Fruit fly (Drosophila melanogaster) whole organism, embryonic: ENCODE measurements around the gene CG7557.

Source experiments
- CG10147 ChIP-seq: fragments of 200-800 bp; sonication (Bioruptor generic); optimal IDR thresholded peaks from 2 replicates; lab custom pipeline; 2019; ENCODE audit warnings: missing biosample characterization, mild to moderate bottlenecking, missing genetic modification characterization, moderate library complexity
- CG10431 ChIP-seq: fragments of 200-800 bp; sonication (Bioruptor generic); optimal IDR thresholded peaks from 3 replicates; lab custom pipeline; 2018; ENCODE audit warnings: missing biosample characterization, mild to moderate bottlenecking, missing genetic modification characterization
- CG10979 ChIP-seq: fragments of 200-800 bp; sonication (Bioruptor generic); optimal IDR thresholded peaks from 2 replicates; lab custom pipeline; 2018; ENCODE audit warnings: missing biosample characterization, mild to moderate bottlenecking, missing genetic modification characterization, moderate library complexity
- CG12219 ChIP-seq: fragments of 200-800 bp; sonication (Bioruptor generic); optimal IDR thresholded peaks from 3 replicates; lab custom pipeline; 2018; ENCODE audit warnings: missing biosample characterization, mild to moderate bottlenecking, missing genetic modification characterization
- CG13123 ChIP-seq: fragments of 200-800 bp; sonication (Bioruptor generic); optimal IDR thresholded peaks from 2 replicates; lab custom pipeline; 2016; ENCODE audit warnings: missing biosample characterization, missing genetic modification characterization
- CG13296 ChIP-seq: fragments of 200-800 bp; sonication (Bioruptor generic); optimal IDR thresholded peaks from 3 replicates; lab custom pipeline; 2018; ENCODE audit warnings: missing biosample characterization, mild to moderate bottlenecking, missing genetic modification characterization
- CG15696 ChIP-seq: fragments of 200-800 bp; sonication (Bioruptor generic); optimal IDR thresholded peaks from 2 replicates; lab custom pipeline; 2019; ENCODE audit warnings: missing biosample characterization, mild to moderate bottlenecking, missing genetic modification characterization, moderate library complexity
- CG17361 ChIP-seq: fragments of 200-800 bp; sonication (Bioruptor generic); IDR thresholded peaks from 3 replicates; pipeline ENCODE4 v1.3.6; 2022; ENCODE audit warnings: missing biosample characterization, missing genetic modification characterization
- CG17829 ChIP-seq: fragments of 200-800 bp; optimal IDR thresholded peaks from 2 replicates; lab custom pipeline; 2019; ENCODE audit warnings: missing biosample characterization, mild to moderate bottlenecking, missing genetic modification characterization, moderate library complexity
- CG18476 ChIP-seq: fragments of 200-800 bp; sonication (Bioruptor generic); optimal IDR thresholded peaks from 2 replicates; lab custom pipeline; 2016; ENCODE audit warnings: missing biosample characterization, mild to moderate bottlenecking, missing genetic modification characterization
- CG18599 ChIP-seq: fragments of 200-800 bp; sonication (Bioruptor generic); optimal IDR thresholded peaks from 3 replicates; lab custom pipeline; 2017; ENCODE audit warnings: missing biosample characterization, missing genetic modification characterization, mild to moderate bottlenecking, moderate library complexity, missing genetic modification reagents
- CG18619 ChIP-seq: fragments of 200-800 bp; sonication (Bioruptor generic); optimal IDR thresholded peaks from 3 replicates; lab custom pipeline; 2017; ENCODE audit warnings: missing biosample characterization, mild to moderate bottlenecking, missing genetic modification characterization
- CG2712 ChIP-seq: fragments of 200-800 bp; optimal IDR thresholded peaks from 3 replicates; lab custom pipeline; 2019; ENCODE audit warnings: missing biosample characterization, mild to moderate bottlenecking, missing genetic modification characterization, moderate library complexity
- CG3281 ChIP-seq: fragments of 200-800 bp; sonication (Bioruptor generic); optimal IDR thresholded peaks from 3 replicates; lab custom pipeline; 2017; ENCODE audit warnings: missing biosample characterization, mild to moderate bottlenecking, missing genetic modification characterization
- CG4360 ChIP-seq: fragments of 200-800 bp; sonication (Bioruptor generic); IDR thresholded peaks from 2 replicates; pipeline ENCODE4 v1.3.6; 2022; ENCODE audit warnings: missing biosample characterization, missing genetic modification characterization
- CG4730 ChIP-seq: fragments of 200-800 bp; sonication (Bioruptor generic); IDR thresholded peaks from 2 replicates; pipeline ENCODE4 v1.3.6; 2022; ENCODE audit warnings: missing biosample characterization, missing genetic modification characterization
- CG5180 ChIP-seq: fragments of 200-800 bp; sonication (Bioruptor generic); optimal IDR thresholded peaks from 3 replicates; lab custom pipeline; 2017; ENCODE audit warnings: missing biosample characterization, missing genetic modification characterization, mild to moderate bottlenecking, moderate library complexity, missing genetic modification reagents
- CG6689 ChIP-seq: fragments of 200-800 bp; sonication (Bioruptor generic); IDR thresholded peaks from 2 replicates; pipeline ENCODE4 v1.3.6; 2022; ENCODE audit warnings: missing biosample characterization, missing genetic modification characterization
- CG6765 ChIP-seq: fragments of 200-800 bp; sonication (Bioruptor generic); optimal IDR thresholded peaks from 3 replicates; lab custom pipeline; 2017; ENCODE audit warnings: missing biosample characterization, mild to moderate bottlenecking, missing genetic modification characterization
- CG7556 ChIP-seq: fragments of 200-800 bp; sonication (Bioruptor generic); optimal IDR thresholded peaks from 2 replicates; lab custom pipeline; 2017; ENCODE audit warnings: missing biosample characterization, mild to moderate bottlenecking, missing genetic modification characterization
- CG8388 ChIP-seq: fragments of 200-800 bp; sonication (Bioruptor generic); optimal IDR thresholded peaks from 2 replicates; lab custom pipeline; 2019; ENCODE audit warnings: missing biosample characterization, mild to moderate bottlenecking, missing genetic modification characterization, moderate library complexity
- E2f1 ChIP-seq: fragments of 200-800 bp; sonication (Bioruptor generic); IDR thresholded peaks from 2 replicates; pipeline ENCODE4 v1.3.6; 2022; ENCODE audit warnings: missing biosample characterization, missing genetic modification characterization
- Hr51 ChIP-seq, 2 experiments: fragments of 200-800 bp; sonication (Bioruptor generic); optimal IDR thresholded peaks; 2 replicates in 1 of 2; 3 replicates in 1 of 2; lab custom pipeline; 2016 to 2018; ENCODE audit warnings: missing biosample characterization in 2 of 2, missing genetic modification characterization in 2 of 2, mild to moderate bottlenecking in 1 of 2, moderate library complexity in 1 of 2
- Meics ChIP-seq: fragments of 200-800 bp; sonication (Bioruptor generic); optimal IDR thresholded peaks from 2 replicates; lab custom pipeline; 2017; ENCODE audit warnings: missing biosample characterization, mild to moderate bottlenecking, missing genetic modification characterization
- Six4 ChIP-seq: fragments of 200-800 bp; sonication (Bioruptor generic); optimal IDR thresholded peaks from 2 replicates; lab custom pipeline; 2016; ENCODE audit warnings: missing biosample characterization, missing genetic modification characterization
- Sox102F ChIP-seq: fragments of 200-800 bp; sonication (Bioruptor generic); optimal IDR thresholded peaks from 2 replicates; lab custom pipeline; 2018; ENCODE audit warnings: missing biosample characterization, mild to moderate bottlenecking, missing genetic modification characterization, moderate library complexity
- Spps ChIP-seq: fragments of 200-800 bp; sonication (Bioruptor generic); optimal IDR thresholded peaks from 2 replicates; lab custom pipeline; 2018; ENCODE audit warnings: missing biosample characterization, mild to moderate bottlenecking, missing genetic modification characterization
- Sry-δ ChIP-seq: fragments of 200-800 bp; sonication (Bioruptor generic); optimal IDR thresholded peaks from 2 replicates; lab custom pipeline; 2016; ENCODE audit warnings: missing biosample characterization, missing genetic modification characterization
- al ChIP-seq: fragments of 200-800 bp; sonication (Bioruptor generic); IDR thresholded peaks from 2 replicates; pipeline ENCODE4 v1.3.6; 2022; ENCODE audit warnings: missing biosample characterization, missing genetic modification characterization
- br ChIP-seq: fragments of >200 bp; optimal IDR thresholded peaks from 2 replicates; lab custom pipeline; 2017
- caup ChIP-seq: fragments of 200-800 bp; sonication (Bioruptor generic); optimal IDR thresholded peaks from 3 replicates; lab custom pipeline; 2017; ENCODE audit warnings: missing biosample characterization, mild to moderate bottlenecking, missing genetic modification characterization, moderate library complexity; ENCODE audit not compliant: severe bottlenecking
- chm ChIP-seq: fragments of 200-800 bp; sonication (Bioruptor generic); IDR thresholded peaks from 2 replicates; pipeline ENCODE4 v1.3.6; 2022; ENCODE audit warnings: missing biosample characterization, missing genetic modification characterization
- croc ChIP-seq: fragments of 200-800 bp; sonication (Bioruptor generic); conservative IDR thresholded peaks from 3 replicates; pipeline ENCODE4 v1.3.6; 2022; ENCODE audit warnings: missing biosample characterization, missing genetic modification characterization
- cwo ChIP-seq: fragments of 200-800 bp; sonication (Bioruptor generic); optimal IDR thresholded peaks from 3 replicates; lab custom pipeline; 2017; ENCODE audit warnings: missing biosample characterization, missing genetic modification characterization, mild to moderate bottlenecking, moderate library complexity, missing genetic modification reagents
- dmrt99B ChIP-seq: fragments of 200-800 bp; sonication (Bioruptor generic); optimal IDR thresholded peaks from 2 replicates; lab custom pipeline; 2018; ENCODE audit warnings: missing biosample characterization, mild to moderate bottlenecking, missing genetic modification characterization, moderate library complexity
- grau ChIP-seq: fragments of 200-800 bp; optimal IDR thresholded peaks from 3 replicates; lab custom pipeline; 2019; ENCODE audit warnings: missing biosample characterization, mild to moderate bottlenecking, missing genetic modification characterization, moderate library complexity
- her ChIP-seq: fragments of 200-800 bp; sonication (Bioruptor generic); optimal IDR thresholded peaks from 2 replicates; lab custom pipeline; 2016; ENCODE audit warnings: missing biosample characterization, missing genetic modification characterization
- lola ChIP-seq, 3 experiments: fragments of >200 bp in 2 of 3; fragments of 200-800 bp in 1 of 3; sonication (Bioruptor generic) in 1 of 3; optimal IDR thresholded peaks; 2 replicates each; lab custom pipeline; 2017 to 2019; ENCODE audit warnings: missing biosample characterization in 3 of 3, missing genetic modification characterization in 3 of 3, mild to moderate bottlenecking in 1 of 3, moderate library complexity in 1 of 3
- nerfin-2 ChIP-seq: fragments of 200-800 bp; sonication (Bioruptor generic); IDR thresholded peaks from 2 replicates; pipeline ENCODE4 v1.3.6; 2022; ENCODE audit warnings: missing biosample characterization, missing genetic modification characterization; ENCODE audit not compliant: partially characterized antibody
- nmo ChIP-seq: fragments of 200-800 bp; sonication (Bioruptor generic); optimal IDR thresholded peaks from 2 replicates; lab custom pipeline; 2018; ENCODE audit warnings: missing biosample characterization, mild to moderate bottlenecking, missing genetic modification characterization, moderate library complexity
- pros ChIP-seq: fragments of 200-800 bp; sonication (Bioruptor generic); optimal IDR thresholded peaks from 3 replicates; lab custom pipeline; 2019; ENCODE audit warnings: missing biosample characterization, mild to moderate bottlenecking, missing genetic modification characterization, moderate library complexity
- sens ChIP-seq: fragments of 200-800 bp; sonication (Bioruptor generic); peaks from one replicate; lab custom pipeline; 2016; ENCODE audit warnings: missing biosample characterization, missing genetic modification characterization
- slbo ChIP-seq: fragments of 200-800 bp; sonication (Bioruptor generic); IDR thresholded peaks from 2 replicates; pipeline ENCODE4 v1.3.6; 2022; ENCODE audit warnings: missing biosample characterization, missing genetic modification characterization
- sr ChIP-seq: fragments of 200-800 bp; sonication (Bioruptor generic); IDR thresholded peaks from 3 replicates; pipeline ENCODE4 v1.3.6; 2022; ENCODE audit warnings: missing biosample characterization, missing genetic modification characterization
- trh ChIP-seq: fragments of 200-800 bp; sonication (Bioruptor generic); optimal IDR thresholded peaks from 2 replicates; lab custom pipeline; 2016; ENCODE audit warnings: missing biosample characterization, missing genetic modification characterization
- usp ChIP-seq: fragments of >200 bp; optimal IDR thresholded peaks from 2 replicates; lab custom pipeline; 2017; ENCODE audit warnings: missing biosample characterization, missing genetic modification characterization
- yki ChIP-seq: fragments of >200 bp; optimal IDR thresholded peaks from 3 replicates; lab custom pipeline; 2018
- z ChIP-seq: fragments of 200-800 bp; sonication (Bioruptor generic); IDR thresholded peaks from 3 replicates; pipeline ENCODE4 v1.3.6; 2022; ENCODE audit warnings: missing biosample characterization, missing genetic modification characterization

The CG7557 gene

DNA sequence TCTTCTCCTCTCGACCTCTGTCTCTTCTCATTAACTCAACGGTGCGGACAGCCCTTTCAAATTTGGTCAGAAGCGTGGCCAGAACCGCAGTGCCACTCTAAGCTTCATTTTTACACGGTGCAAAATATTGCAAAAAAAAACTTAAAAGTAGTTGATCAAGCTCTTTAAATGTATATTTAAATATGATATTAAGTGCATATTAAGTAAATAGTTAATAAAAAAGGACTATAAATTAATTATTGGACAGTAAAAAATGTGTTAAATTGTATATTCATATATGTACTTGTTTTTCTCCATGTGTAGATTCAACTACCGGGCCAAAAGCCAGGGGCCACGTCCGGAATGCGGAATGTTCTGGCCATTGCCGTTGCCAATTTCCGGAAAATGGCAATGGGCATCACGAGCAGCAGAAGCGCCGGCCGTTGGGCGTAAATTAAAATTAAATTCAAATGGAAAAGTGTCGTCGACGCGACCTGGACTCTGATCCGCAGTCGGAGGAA, 47.8 kb upstream of the CG7557 start, which contains the start of gene CG44362 (continued):
- TF ChIP-seq CG8388 (GFP tag; lab: Kevin White, UChicago): no peak
- peak; percentile 1 for TF ChIP-seq CG10979 (tag; lab: Kevin White, UChicago)
- TF ChIP-seq Hr51 (GFP tag; optimal IDR thresholded peaks at IDR 0.05; lab: Kevin White, UChicago): peak in 1 of 2 experiments; percentile 28
- no peak for TF ChIP-seq her (GFP tag; lab: Kevin White, UChicago)
- peak; percentile 43; the same call in 1 of the 2 replicates for TF ChIP-seq CG6689 (GFP tag; lab: Robert Waterston, UW)
- 0 out of 2 replicates have a peak, but pooled peaks have one; percentile 8 for TF ChIP-seq slbo
- no peak for TF ChIP-seq CG18476
- TF ChIP-seq chm: no peak
- no peak for TF ChIP-seq Sry-δ
- TF ChIP-seq CG2712 (tag; lab: Kevin White, UChicago): peak; percentile 9
- peak; percentile 9 for TF ChIP-seq CG3281 (GFP tag; lab: Kevin White, UChicago)
- TF ChIP-seq E2f1: 0 out of 2 replicates have a peak, but pooled peaks have one; percentile 20
- peak; percentile 9 for TF ChIP-seq CG18619
- TF ChIP-seq CG4360 (GFP tag; lab: Robert Waterston, UW): no peak
- TF ChIP-seq br (lab: Kevin White, UChicago): no peak

DNA sequence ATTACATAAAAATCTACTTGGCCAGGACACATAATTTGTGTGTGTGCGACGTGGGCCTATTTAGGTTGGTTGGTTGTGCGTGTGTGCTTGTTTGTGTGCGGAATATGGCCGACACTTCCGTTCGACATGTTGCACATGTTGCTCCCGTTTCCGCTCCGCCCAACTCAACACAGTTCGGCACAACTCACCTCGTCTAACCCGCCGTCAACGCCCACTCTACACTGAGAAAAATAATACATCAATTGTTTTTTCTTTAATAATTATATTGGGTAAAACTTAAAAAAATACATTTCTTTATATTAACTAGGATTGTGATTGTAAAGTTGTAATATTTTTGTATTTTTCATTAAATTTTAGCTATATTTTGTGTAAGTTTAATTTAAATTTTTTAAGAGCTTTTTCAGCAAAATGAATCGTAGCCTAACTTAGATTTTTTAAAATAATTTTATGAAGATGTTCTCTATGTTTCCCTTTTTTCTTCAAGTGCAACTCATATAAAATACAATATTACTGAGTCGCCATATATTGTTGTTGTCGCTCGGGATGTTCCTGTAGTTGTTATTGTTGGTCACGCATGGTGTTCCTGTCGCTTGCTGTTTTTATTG, 46.4 kb upstream of the CG7557 start:
- TF ChIP-seq sr (GFP tag; lab: Robert Waterston, UW) (no peak), CG5180 (GFP tag; lab: Kevin White, UChicago) (peak; percentile 21), CG13296 (GFP tag; lab: Kevin White, UChicago) (peak; percentile 34), Hr51 (GFP tag; optimal IDR thresholded peaks at IDR 0.05; lab: Kevin White, UChicago) (peak in 1 of 2 experiments; percentile 63), grau (tag; lab: Kevin White, UChicago) (peak; percentile 69), trh (peak; percentile 5), CG18599 (GFP tag; lab: Kevin White, UChicago) (peak; percentile 62), nerfin-2 (no peak), nmo (peak; percentile 67), CG7556 (peak; percentile 83), Sox102F (GFP tag; lab: Kevin White, UChicago) (peak; percentile 67), pros (no peak), Meics (GFP tag; lab: Kevin White, UChicago) (peak; percentile 71), CG4730 (GFP tag; lab: Robert Waterston, UW) (0 out of 2 replicates have a peak, but pooled peaks have one; percentile 17), CG15696 (tag; lab: Kevin White, UChicago) (peak; percentile 13), yki (no peak), CG12219 (GFP tag; lab: Kevin White, UChicago) (no peak), CG10431 (peak; percentile 7), lola (GFP tag; optimal IDR thresholded peaks at IDR 0.05; lab: Kevin White, UChicago) (peak in 1 of 3 experiments; percentile 65), z (GFP tag; lab: Robert Waterston, UW) (no peak), usp (GFP tag; lab: Kevin White, UChicago) (no peak), cwo (GFP tag; lab: Kevin White, UChicago) (peak; percentile 36), caup (GFP tag; lab: Kevin White, UChicago) (peak; percentile 60), dmrt99B (tag; lab: Kevin White, UChicago) (peak; percentile 68), Spps (peak; percentile 36), Six4 (GFP tag; lab: Kevin White, UChicago) (peak; percentile 23), slbo (peak; percentile 54), croc (GFP tag; lab: Robert Waterston, UW) (peak; percentile 44; the same call in 2 of the 3 replicates), CG13123 (GFP tag; lab: Kevin White, UChicago) (no peak), sens (GFP tag; lab: Kevin White, UChicago) (peak; percentile 50), CG17361 (peak; percentile 79), CG17829 (tag; lab: Kevin White, UChicago) (peak; percentile 87), CG6765 (GFP tag; lab: Kevin White, UChicago) (no peak), al (GFP tag; lab: Robert Waterston, UW) (0 out of 2 replicates have a peak, but pooled peaks have one; percentile 16), CG10147 (GFP tag; lab: Kevin White, UChicago) (peak; percentile 48)
